Fruit fly (Drosophila melanogaster) whole organism, embryonic: ENCODE results near the gene yellow-b.

Source experiments
- Aef1 ChIP-seq: fragments of 200-800 bp; sonication (Bioruptor generic); IDR thresholded peaks from 3 replicates; pipeline ENCODE4 v1.3.6; 2022; ENCODE audit warnings: missing biosample characterization, missing genetic modification characterization
- Antp ChIP-seq: fragments of 200-800 bp; sonication (Bioruptor generic); optimal IDR thresholded peaks from 3 replicates; lab custom pipeline; 2016; ENCODE audit warnings: missing biosample characterization, missing genetic modification characterization
- CG11696 ChIP-seq: fragments of 200-800 bp; sonication (Bioruptor generic); IDR thresholded peaks from 2 replicates; pipeline ENCODE4 v1.3.6; 2022; ENCODE audit warnings: missing biosample characterization, missing genetic modification characterization
- CG11723 ChIP-seq: fragments of 200-800 bp; sonication (Bioruptor generic); optimal IDR thresholded peaks from 2 replicates; lab custom pipeline; 2017; ENCODE audit warnings: missing biosample characterization, mild to moderate bottlenecking, missing genetic modification characterization
- CG1647 ChIP-seq: fragments of 200-800 bp; sonication (Bioruptor generic); optimal IDR thresholded peaks from 3 replicates; lab custom pipeline; 2016; ENCODE audit warnings: missing biosample characterization, missing genetic modification characterization
- CG16813 ChIP-seq: fragments of 200-800 bp; sonication (Bioruptor generic); IDR thresholded peaks from 3 replicates; pipeline ENCODE4 v1.3.6; 2022; ENCODE audit warnings: missing biosample characterization, missing genetic modification characterization; ENCODE audit not compliant: partially characterized antibody
- CG2116 ChIP-seq: fragments of 200-800 bp; sonication (Bioruptor generic); optimal IDR thresholded peaks from 3 replicates; lab custom pipeline; 2018; ENCODE audit warnings: missing biosample characterization, mild to moderate bottlenecking, missing genetic modification characterization
- CG2875 ChIP-seq: fragments of 200-800 bp; sonication (Bioruptor generic); optimal IDR thresholded peaks from 2 replicates; lab custom pipeline; 2017; ENCODE audit warnings: missing biosample characterization, mild to moderate bottlenecking, missing genetic modification characterization, missing genetic modification reagents
- CG30020 ChIP-seq: fragments of 200-800 bp; optimal IDR thresholded peaks from 2 replicates; lab custom pipeline; 2019; ENCODE audit warnings: missing biosample characterization, mild to moderate bottlenecking, missing genetic modification characterization, moderate library complexity
- CG3281 ChIP-seq: fragments of 200-800 bp; sonication (Bioruptor generic); optimal IDR thresholded peaks from 3 replicates; lab custom pipeline; 2017; ENCODE audit warnings: missing biosample characterization, mild to moderate bottlenecking, missing genetic modification characterization
- CG4820 ChIP-seq: fragments of 200-800 bp; sonication (Bioruptor generic); optimal IDR thresholded peaks from 3 replicates; lab custom pipeline; 2016; ENCODE audit warnings: missing biosample characterization, missing genetic modification characterization
- CG8924 ChIP-seq: fragments of 200-800 bp; optimal IDR thresholded peaks from 3 replicates; lab custom pipeline; 2019; ENCODE audit warnings: missing biosample characterization, mild to moderate bottlenecking, missing genetic modification characterization, moderate library complexity
- CoRest ChIP-seq: fragments of 200-800 bp; sonication (Bioruptor generic); optimal IDR thresholded peaks from 3 replicates; lab custom pipeline; 2018; ENCODE audit warnings: missing biosample characterization, mild to moderate bottlenecking, missing genetic modification characterization, moderate library complexity
- CrebB ChIP-seq: fragments of 200-800 bp; sonication (Bioruptor generic); optimal IDR thresholded peaks from 3 replicates; lab custom pipeline; 2018; ENCODE audit warnings: missing biosample characterization, mild to moderate bottlenecking, missing genetic modification characterization
- Dfd ChIP-seq, 2 experiments: fragments of >200 bp; optimal IDR thresholded peaks; 2 replicates each; lab custom pipeline; 2017; ENCODE audit warnings: missing biosample characterization in 2 of 2, missing genetic modification characterization in 2 of 2
- Doc2 ChIP-seq: fragments of 200-800 bp; sonication (Bioruptor generic); IDR thresholded peaks from 2 replicates; pipeline ENCODE4 v1.3.6; 2022; ENCODE audit warnings: missing biosample characterization, missing genetic modification characterization
- HmgZ ChIP-seq: fragments of 200-800 bp; sonication (Bioruptor generic); optimal IDR thresholded peaks from 2 replicates; lab custom pipeline; 2018; ENCODE audit warnings: missing biosample characterization, mild to moderate bottlenecking, missing genetic modification characterization
- Med ChIP-seq: fragments of 200-800 bp; sonication (Bioruptor generic); peaks from one replicate; lab custom pipeline; 2016; ENCODE audit warnings: missing biosample characterization, missing genetic modification characterization, mild to moderate bottlenecking, inconsistent platforms, moderate library complexity
- Nf-YA ChIP-seq: fragments of 200-800 bp; sonication (Bioruptor generic); IDR thresholded peaks from 2 replicates; pipeline ENCODE4 v1.3.6; 2022; ENCODE audit warnings: missing biosample characterization, missing genetic modification characterization
- Oli ChIP-seq: fragments of 200-800 bp; sonication (Bioruptor generic); optimal IDR thresholded peaks from 2 replicates; lab custom pipeline; 2018; ENCODE audit warnings: missing biosample characterization, mild to moderate bottlenecking, missing genetic modification characterization, moderate library complexity
- Side ChIP-seq: fragments of 200-800 bp; sonication (Bioruptor generic); optimal IDR thresholded peaks from 2 replicates; lab custom pipeline; 2016; ENCODE audit warnings: missing biosample characterization, missing genetic modification characterization
- Trl ChIP-seq, 3 experiments: fragments of >200 bp in 2 of 3; fragments of 200-800 bp in 1 of 3; sonication (Bioruptor generic) in 1 of 3; optimal IDR thresholded peaks; 2 replicates in 1 of 3; 3 replicates in 2 of 3; lab custom pipeline; 2016 to 2017; ENCODE audit warnings: missing biosample characterization in 1 of 3, missing genetic modification characterization in 1 of 3
- Vsx1 ChIP-seq: fragments of 200-800 bp; sonication (Bioruptor generic); optimal IDR thresholded peaks from 2 replicates; lab custom pipeline; 2017; ENCODE audit warnings: missing biosample characterization, mild to moderate bottlenecking, missing genetic modification characterization, missing genetic modification reagents
- amos ChIP-seq: fragments of 200-800 bp; sonication (Bioruptor generic); IDR thresholded peaks from 2 replicates; pipeline ENCODE4 v1.3.6; 2022; ENCODE audit warnings: missing biosample characterization, missing genetic modification characterization; ENCODE audit not compliant: partially characterized antibody
- aop ChIP-seq: fragments of 200-800 bp; sonication (Bioruptor generic); IDR thresholded peaks from 2 replicates; pipeline ENCODE4 v1.3.6; 2022; ENCODE audit warnings: missing biosample characterization, missing genetic modification characterization
- ap ChIP-seq: fragments of 200-800 bp; sonication (Bioruptor generic); IDR thresholded peaks from 2 replicates; pipeline ENCODE4 v1.3.6; 2022; ENCODE audit warnings: missing biosample characterization, missing genetic modification characterization
- ato ChIP-seq: fragments of 200-800 bp; sonication (Bioruptor generic); IDR thresholded peaks from 2 replicates; pipeline ENCODE4 v1.3.6; 2022; ENCODE audit warnings: missing biosample characterization, missing genetic modification characterization; ENCODE audit not compliant: partially characterized antibody
- az2 ChIP-seq: fragments of 200-800 bp; sonication (Bioruptor generic); optimal IDR thresholded peaks from 3 replicates; lab custom pipeline; 2016; ENCODE audit warnings: missing biosample characterization, missing genetic modification characterization
- bbx ChIP-seq: fragments of 200-800 bp; sonication (Bioruptor generic); IDR thresholded peaks from 2 replicates; pipeline ENCODE4 v1.3.6; 2022; ENCODE audit warnings: missing biosample characterization, missing genetic modification characterization; ENCODE audit not compliant: partially characterized antibody
- caup ChIP-seq: fragments of 200-800 bp; sonication (Bioruptor generic); optimal IDR thresholded peaks from 3 replicates; lab custom pipeline; 2017; ENCODE audit warnings: missing biosample characterization, mild to moderate bottlenecking, missing genetic modification characterization, moderate library complexity; ENCODE audit not compliant: severe bottlenecking
- cg ChIP-seq: fragments of 200-800 bp; sonication (Bioruptor generic); optimal IDR thresholded peaks from 3 replicates; lab custom pipeline; 2019; ENCODE audit warnings: missing biosample characterization, mild to moderate bottlenecking, missing genetic modification characterization, moderate library complexity
- croc ChIP-seq: fragments of 200-800 bp; sonication (Bioruptor generic); conservative IDR thresholded peaks from 3 replicates; pipeline ENCODE4 v1.3.6; 2022; ENCODE audit warnings: missing biosample characterization, missing genetic modification characterization
- crol ChIP-seq: fragments of 200-800 bp; sonication (Bioruptor generic); IDR thresholded peaks from 2 replicates; pipeline ENCODE4 v1.3.6; 2022; ENCODE audit warnings: missing biosample characterization, missing genetic modification characterization
- crp ChIP-seq, 2 experiments: fragments of 200-800 bp; sonication (Bioruptor generic); optimal IDR thresholded peaks; 2 replicates in 1 of 2; 3 replicates in 1 of 2; lab custom pipeline; 2017; ENCODE audit warnings: missing biosample characterization in 2 of 2, missing genetic modification characterization in 2 of 2, mild to moderate bottlenecking in 1 of 2, moderate library complexity in 1 of 2
- danr ChIP-seq: fragments of 200-800 bp; sonication (Bioruptor generic); IDR thresholded peaks from 2 replicates; pipeline ENCODE4 v1.3.6; 2022; ENCODE audit warnings: missing biosample characterization, missing genetic modification characterization
- disco-r ChIP-seq: fragments of 200-800 bp; sonication (Bioruptor generic); optimal IDR thresholded peaks from 2 replicates; lab custom pipeline; 2016; ENCODE audit warnings: missing biosample characterization, missing genetic modification characterization
- dmrt11E ChIP-seq: fragments of 200-800 bp; sonication (Bioruptor generic); optimal IDR thresholded peaks from 3 replicates; lab custom pipeline; 2018; ENCODE audit warnings: missing biosample characterization, mild to moderate bottlenecking, missing genetic modification characterization, moderate library complexity
- dysf ChIP-seq: fragments of 200-800 bp; sonication (Bioruptor generic); IDR thresholded peaks from 3 replicates; pipeline ENCODE4 v1.3.6; 2022; ENCODE audit warnings: missing biosample characterization, missing genetic modification characterization
- ems ChIP-seq: fragments of 200-800 bp; sonication (Bioruptor generic); optimal IDR thresholded peaks from 3 replicates; lab custom pipeline; 2016; ENCODE audit warnings: missing biosample characterization, missing genetic modification characterization
- gce ChIP-seq: fragments of 200-800 bp; sonication (Bioruptor generic); IDR thresholded peaks from 3 replicates; pipeline ENCODE4 v1.3.6; 2022; ENCODE audit warnings: missing biosample characterization, missing genetic modification characterization
- her ChIP-seq: fragments of 200-800 bp; sonication (Bioruptor generic); optimal IDR thresholded peaks from 2 replicates; lab custom pipeline; 2016; ENCODE audit warnings: missing biosample characterization, missing genetic modification characterization
- inv ChIP-seq: fragments of 200-800 bp; sonication (Bioruptor generic); IDR thresholded peaks from 2 replicates; pipeline ENCODE4 v1.3.6; 2022; ENCODE audit warnings: missing biosample characterization, missing genetic modification characterization; ENCODE audit not compliant: partially characterized antibody
- lbe ChIP-seq: fragments of 200-800 bp; sonication (Bioruptor generic); optimal IDR thresholded peaks from 2 replicates; lab custom pipeline; 2016; ENCODE audit warnings: missing biosample characterization, mild to moderate bottlenecking, missing genetic modification characterization
- maf-S ChIP-seq: fragments of 200-800 bp; sonication (Bioruptor generic); optimal IDR thresholded peaks from 2 replicates; lab custom pipeline; 2016; ENCODE audit warnings: missing biosample characterization, missing genetic modification characterization
- otp ChIP-seq: fragments of 200-800 bp; sonication (Bioruptor generic); IDR thresholded peaks from 3 replicates; pipeline ENCODE4, ENCODE4 v1.3.6; 2022; ENCODE audit warnings: missing biosample characterization, missing genetic modification characterization
- peb ChIP-seq: fragments of 200-800 bp; sonication (Bioruptor generic); IDR thresholded peaks from 2 replicates; pipeline ENCODE4 v1.3.6; 2022; ENCODE audit warnings: missing biosample characterization, missing genetic modification characterization
- phol ChIP-seq: fragments of 200-800 bp; sonication (Bioruptor generic); optimal IDR thresholded peaks from 3 replicates; lab custom pipeline; 2018; ENCODE audit warnings: missing biosample characterization, mild to moderate bottlenecking, missing genetic modification characterization, moderate library complexity
- prd ChIP-seq, 3 experiments: fragments of >200 bp in 2 of 3; fragments of 200-800 bp in 1 of 3; sonication (Bioruptor generic) in 1 of 3; optimal IDR thresholded peaks in 2 of 3; IDR thresholded peaks in 1 of 3; 2 replicates in 2 of 3; 3 replicates in 1 of 3; pipeline versions ENCODE4 v1.3.6 to Lab custom; 2017 to 2022; ENCODE audit warnings: missing biosample characterization in 1 of 3, missing genetic modification characterization in 1 of 3
- tap ChIP-seq: fragments of 200-800 bp; optimal IDR thresholded peaks from 3 replicates; lab custom pipeline; 2019; ENCODE audit warnings: missing biosample characterization, mild to moderate bottlenecking, missing genetic modification characterization, moderate library complexity
- toy ChIP-seq: fragments of 200-800 bp; sonication (Bioruptor generic); IDR thresholded peaks from 2 replicates; pipeline ENCODE4 v1.3.6; 2022; ENCODE audit warnings: missing biosample characterization, missing genetic modification characterization

The yellow-b gene

dm6 chr2L:16727578-16728023 is 26.5 kb upstream of the yellow-b start, which contains the start of gene VhaSFD (continued):
- TF ChIP-seq prd (optimal IDR thresholded peaks at IDR 0.05; lab: Kevin White, UChicago) (no peak), prd (GFP tag; IDR thresholded peaks at IDR 0.05; lab: Robert Waterston, UW) (0 out of 3 replicates have a peak, but pooled peaks have one; percentile 5), Nf-YA (GFP tag; lab: Robert Waterston, UW) (no peak), gce (GFP tag; lab: Robert Waterston, UW) (no peak), Side (GFP tag; lab: Kevin White, UChicago) (no peak), CG1647 (no peak), dmrt11E (tag; lab: Kevin White, UChicago) (no peak), CG8924 (peak; percentile 32), dysf (GFP tag; lab: Robert Waterston, UW) (no peak; the same call in 2 of the 3 replicates), CoRest (peak; percentile 48), peb (no peak), lbe (GFP tag; lab: Kevin White, UChicago) (peak; percentile 61), toy (GFP tag; lab: Robert Waterston, UW) (no peak), disco-r (GFP tag; lab: Kevin White, UChicago) (no peak), ap (GFP tag; lab: Robert Waterston, UW) (no peak), CG16813 (GFP tag; lab: Robert Waterston, UW) (peak; percentile 66), crp (GFP tag; optimal IDR thresholded peaks at IDR 0.05; lab: Kevin White, UChicago) (peak in 1 of 2 experiments; percentile 78), HmgZ (tag; lab: Kevin White, UChicago) (peak; percentile 57), phol (tag; lab: Kevin White, UChicago) (peak; percentile 35), inv (GFP tag; lab: Robert Waterston, UW) (peak; percentile 53), maf-S (GFP tag; lab: Kevin White, UChicago) (no peak), crol (GFP tag; lab: Robert Waterston, UW) (peak; percentile 91), CG3281 (peak; percentile 36), tap (tag; lab: Kevin White, UChicago) (no peak), Dfd (GFP tag; optimal IDR thresholded peaks at IDR 0.05; lab: Kevin White, UChicago) (no peak), CrebB (tag; lab: Kevin White, UChicago) (peak; percentile 31), Antp (GFP tag; lab: Kevin White, UChicago) (no peak), CG11723 (GFP tag; lab: Kevin White, UChicago) (no peak), otp (GFP tag; lab: Robert Waterston, UW) (no peak), amos (GFP tag; lab: Robert Waterston, UW) (peak; percentile 69; the same call in 1 of the 2 replicates), CG2116 (GFP tag; lab: Kevin White, UChicago) (peak; percentile 88), CG4820 (GFP tag; lab: Kevin White, UChicago) (no peak), aop (GFP tag; lab: Robert Waterston, UW) (no peak), CG2875 (GFP tag; lab: Kevin White, UChicago) (no peak), ato (peak; percentile 47; the same call in 1 of the 2 replicates), Vsx1 (GFP tag; lab: Kevin White, UChicago) (no peak), Med (GFP tag; lab: Kevin White, UChicago) (peak; percentile 76), CG11696 (GFP tag; lab: Robert Waterston, UW) (no peak), Doc2 (GFP tag; lab: Robert Waterston, UW) (no peak), bbx (GFP tag; lab: Robert Waterston, UW) (peak; percentile 73), ems (GFP tag; lab: Kevin White, UChicago) (no peak), her (GFP tag; lab: Kevin White, UChicago) (peak; percentile 6), cg (GFP tag; lab: Kevin White, UChicago) (peak; percentile 75), Oli (tag; lab: Kevin White, UChicago) (no peak), Trl (optimal IDR thresholded peaks at IDR 0.05; lab: Kevin White, UChicago) (no peak), Trl (GFP tag; optimal IDR thresholded peaks at IDR 0.05; lab: Kevin White, UChicago) (no peak), CG30020 (tag; lab: Kevin White, UChicago) (peak; percentile 41), croc (no peak), danr (GFP tag; lab: Robert Waterston, UW) (no peak), az2 (GFP tag; lab: Kevin White, UChicago) (no peak), caup (GFP tag; lab: Kevin White, UChicago) (no peak), Aef1 (no peak)
